Fruit fly (Drosophila melanogaster): ENCODE data around the gene mge.
A peak's percentile ranks its signal among the peaks of the same experiment; 100 is the strongest.

mge gene

dm6 chr3L:3892154-3892624 lies 17.5 kb downstream of the mge start, which contains the start of gene Fie (continued):
- TF ChIP-seq sob (GFP tag; IDR thresholded peaks at IDR 0.05) (0 out of 2 replicates have a peak, but pooled peaks have one; percentile 56), so (GFP tag; IDR thresholded peaks at IDR 0.05) (0 out of 3 replicates have a peak, but pooled peaks have one; percentile 56), CG18599 (GFP tag; optimal IDR thresholded peaks at IDR 0.05) (peak; percentile 89), CG4854 (GFP tag; optimal IDR thresholded peaks at IDR 0.05) (peak; percentile 6), CG32772 (GFP tag; IDR thresholded peaks at IDR 0.05) (no peak), CG31224 (GFP tag; IDR thresholded peaks at IDR 0.05) (no peak), CG12942 (GFP tag; optimal IDR thresholded peaks at IDR 0.05) (no peak), CG12299 (tag; optimal IDR thresholded peaks at IDR 0.05) (no peak), Dek (tag; optimal IDR thresholded peaks at IDR 0.05) (peak; percentile 75), Ets97D (GFP tag; optimal IDR thresholded peaks at IDR 0.05) (peak; percentile 32), CG14014 (GFP tag; IDR thresholded peaks at IDR 0.05) (no peak), sna (GFP tag; IDR thresholded peaks at IDR 0.05; ENCODE audit: partially characterized antibody) (no peak), CG5180 (GFP tag; optimal IDR thresholded peaks at IDR 0.05) (peak; percentile 39), Deaf1 (tag; optimal IDR thresholded peaks at IDR 0.05) (peak; percentile 63), gro (GFP tag; optimal IDR thresholded peaks at IDR 0.05) (no peak), CG6765 (GFP tag; optimal IDR thresholded peaks at IDR 0.05) (peak; percentile 53), CG5245 (GFP tag; optimal IDR thresholded peaks at IDR 0.05) (no peak), onecut (GFP tag; IDR thresholded peaks at IDR 0.05) (no peak), kah (GFP tag; optimal IDR thresholded peaks at IDR 0.05) (no peak), NC2α (GFP tag; optimal IDR thresholded peaks at IDR 0.05) (no peak), wor (GFP tag; IDR thresholded peaks at IDR 0.05) (0 out of 2 replicates have a peak, but pooled peaks have one; percentile 29), Hr3 (GFP tag; optimal IDR thresholded peaks at IDR 0.05) (peak; percentile 62), Lim3 (GFP tag; IDR thresholded peaks at IDR 0.05) (no peak), lola (GFP tag; optimal IDR thresholded peaks at IDR 0.05) (peak in 1 of 3 experiments; percentile 31), Antp (GFP tag; optimal IDR thresholded peaks at IDR 0.05) (no peak), yki (optimal IDR thresholded peaks at IDR 0.05) (no peak), gfzf (GFP tag; optimal IDR thresholded peaks at IDR 0.05) (no peak), lov (optimal IDR thresholded peaks at IDR 0.05) (no peak), lov (GFP tag; IDR thresholded peaks at IDR 0.05) (no peak), CG6683 (GFP tag; optimal IDR thresholded peaks at IDR 0.05) (no peak), CG12659 (GFP tag; optimal IDR thresholded peaks at IDR 0.05) (peak; percentile 78), Fer2 (tag; optimal IDR thresholded peaks at IDR 0.05) (no peak), CG4424 (GFP tag; optimal IDR thresholded peaks at IDR 0.05) (peak; percentile 26), amos (GFP tag; IDR thresholded peaks at IDR 0.05; ENCODE audit: partially characterized antibody) (no peak), Hmr (GFP tag; optimal IDR thresholded peaks at IDR 0.05) (peak; percentile 84), CG10274 (GFP tag; optimal IDR thresholded peaks at IDR 0.05) (no peak), p53 (GFP tag; optimal IDR thresholded peaks at IDR 0.05) (no peak), Adf1 (GFP tag; IDR thresholded peaks at IDR 0.05) (0 out of 2 replicates have a peak, but pooled peaks have one; percentile 17), Ada2b (GFP tag; IDR thresholded peaks at IDR 0.05) (no peak), CG1647 (GFP tag; optimal IDR thresholded peaks at IDR 0.05) (no peak), CG10959 (GFP tag; IDR thresholded peaks at IDR 0.05) (no peak), CG16813 (GFP tag; IDR thresholded peaks at IDR 0.05; ENCODE audit: partially characterized antibody) (no peak), org-1 (GFP tag; optimal IDR thresholded peaks at IDR 0.05) (peak; percentile 47), unc-4 (GFP tag; IDR thresholded peaks at IDR 0.05; ENCODE audit: partially characterized antibody) (no peak), CG30020 (tag; optimal IDR thresholded peaks at IDR 0.05) (no peak), CG1529 (GFP tag; optimal IDR thresholded peaks at IDR 0.05) (peak; percentile 47), bsh (GFP tag; optimal IDR thresholded peaks at IDR 0.05) (peak in 1 of 2 experiments; percentile 45), lilli (GFP tag; optimal IDR thresholded peaks at IDR 0.05) (peak; percentile 79), usp (GFP tag; optimal IDR thresholded peaks at IDR 0.05) (no peak), B-H2 (GFP tag; optimal IDR thresholded peaks at IDR 0.05) (peak; percentile 13), CG15479 (GFP tag; optimal IDR thresholded peaks at IDR 0.05) (no peak)

Measured in whole organism, embryonic.